Worm (Caenorhabditis elegans) whole organism, L1 larva: Measurements from ENCODE around the gene str-139.

Source experiments
- C04F5.9 ChIP-seq: sonication (generic microtip); optimal IDR thresholded peaks from 2 replicates; lab custom pipeline; 2016; ENCODE audit warnings: missing genetic modification characterization, missing compliant biosample characterization
- C16A3.4 ChIP-seq: fragments of 150-350 bp; optimal IDR thresholded peaks from 2 replicates; lab custom pipeline; 2014; ENCODE audit warnings: missing biosample characterization, missing genetic modification characterization
- Y116A8C.19 ChIP-seq: sonication (generic microtip); optimal IDR thresholded peaks from 2 replicates; lab custom pipeline; 2016; ENCODE audit warnings: missing compliant biosample characterization, missing genetic modification characterization, borderline replicate concordance
- aha-1 ChIP-seq: fragments of 150-350 bp; optimal IDR thresholded peaks from 2 replicates; lab custom pipeline; 2014; ENCODE audit warnings: missing biosample characterization, missing genetic modification characterization
- ama-1 ChIP-seq: fragments of 150-350 bp; optimal IDR thresholded peaks from 2 replicates; lab custom pipeline; 2014
- blmp-1 ChIP-seq: fragments of 150-350 bp; optimal IDR thresholded peaks from 2 replicates; lab custom pipeline; 2014; ENCODE audit warnings: missing biosample characterization, missing genetic modification characterization
- ceh-63 ChIP-seq: fragments of 200-800 bp; sonication (Bioruptor generic); optimal IDR thresholded peaks from 2 replicates; lab custom pipeline; 2018; ENCODE audit warnings: mild to moderate bottlenecking, missing genetic modification characterization, missing compliant biosample characterization
- ceh-8 ChIP-seq: fragments of 200-800 bp; sonication (Bioruptor generic); optimal IDR thresholded peaks from 2 replicates; lab custom pipeline; 2018; ENCODE audit warnings: mild to moderate bottlenecking, missing genetic modification characterization, moderate library complexity, missing compliant biosample characterization
- ceh-88 ChIP-seq: fragments of 200-800 bp; sonication (Bioruptor generic); IDR thresholded peaks from 2 replicates; pipeline ENCODE4 v1.3.6; 2022; ENCODE audit warnings: missing genetic modification characterization, missing compliant biosample characterization
- efl-1 ChIP-seq, 4 experiments: fragments of 150-350 bp; optimal IDR thresholded peaks in 3 of 4; peaks in 1 of 4; 1 replicate in 1 of 4; 2 replicates in 3 of 4; lab custom pipeline; 2014; ENCODE audit warnings: missing biosample characterization in 2 of 4, missing genetic modification characterization in 2 of 4, missing genetic modification reagents in 2 of 4
- egl-13 ChIP-seq: sonication (generic microtip); optimal IDR thresholded peaks from 2 replicates; lab custom pipeline; 2016; ENCODE audit warnings: missing genotype, missing genetic modification reagents, missing genetic modification characterization, missing compliant biosample characterization
- egl-27 ChIP-seq, 2 experiments: fragments of 150-350 bp in 1 of 2; sonication (generic microtip); optimal IDR thresholded peaks; 3 replicates each; lab custom pipeline; 2017 to 2018; ENCODE audit warnings: missing biosample characterization in 2 of 2, missing genetic modification characterization in 2 of 2, missing genetic modification reagents in 2 of 2
- elt-3 ChIP-seq, 6 experiments: fragments of 150-350 bp in 1 of 6; sonication (generic microtip); optimal IDR thresholded peaks; 2 replicates each; lab custom pipeline; 2017 to 2018; ENCODE audit warnings: missing biosample characterization in 6 of 6, missing genetic modification characterization in 6 of 6, inconsistent platforms in 1 of 6
- fkh-4 ChIP-seq: sonication (generic microtip); optimal IDR thresholded peaks from 2 replicates; lab custom pipeline; 2016; ENCODE audit warnings: missing compliant biosample characterization, missing genetic modification characterization, borderline replicate concordance
- fkh-8 ChIP-seq: sonication (generic microtip); optimal IDR thresholded peaks from 2 replicates; lab custom pipeline; 2016; ENCODE audit warnings: mild to moderate bottlenecking, missing genetic modification characterization, missing compliant biosample characterization
- grh-1 ChIP-seq: fragments of 200-800 bp; sonication (Bioruptor generic); IDR thresholded peaks from 2 replicates; pipeline ENCODE4 v1.3.6; 2022; ENCODE audit warnings: missing genetic modification reagents, missing genetic modification characterization, missing compliant biosample characterization
- hlh-4 ChIP-seq: sonication (generic microtip); optimal IDR thresholded peaks from 2 replicates; lab custom pipeline; 2016; ENCODE audit warnings: mild to moderate bottlenecking, missing genetic modification characterization, missing compliant biosample characterization
- isw-1 ChIP-seq: fragments of 200-800 bp; sonication (Bioruptor generic); IDR thresholded peaks from 2 replicates; pipeline ENCODE4 v1.3.6; 2022; ENCODE audit warnings: missing genetic modification characterization, missing compliant biosample characterization
- lin-14 ChIP-seq: fragments of 200-800 bp; sonication (Bioruptor generic); optimal IDR thresholded peaks from 2 replicates; lab custom pipeline; 2018; ENCODE audit warnings: mild to moderate bottlenecking, missing genetic modification characterization, moderate library complexity, missing compliant biosample characterization
- lin-35 ChIP-seq, 2 experiments: fragments of 150-350 bp; optimal IDR thresholded peaks; 2 replicates each; lab custom pipeline; 2014; ENCODE audit warnings: missing biosample characterization in 2 of 2, missing genetic modification characterization in 2 of 2, missing genetic modification reagents in 2 of 2
- lin-39 ChIP-seq: fragments of 150-350 bp; optimal IDR thresholded peaks from 2 replicates; lab custom pipeline; 2014; ENCODE audit warnings: missing biosample characterization, missing genetic modification reagents, missing genetic modification characterization
- lsy-2 ChIP-seq, 2 experiments: fragments of 150-350 bp; optimal IDR thresholded peaks; 2 replicates each; lab custom pipeline; 2014; ENCODE audit warnings: missing biosample characterization in 2 of 2, missing genetic modification characterization in 2 of 2
- mef-2 ChIP-seq: fragments of 150-350 bp; optimal IDR thresholded peaks from 2 replicates; lab custom pipeline; 2014; ENCODE audit warnings: missing biosample characterization, missing genetic modification characterization
- mep-1 ChIP-seq: fragments of 150-350 bp; optimal IDR thresholded peaks from 2 replicates; lab custom pipeline; 2014; ENCODE audit warnings: missing biosample characterization, missing genetic modification characterization
- nhr-11 ChIP-seq: fragments of 150-350 bp; optimal IDR thresholded peaks from 2 replicates; lab custom pipeline; 2014; ENCODE audit warnings: missing biosample characterization, missing genetic modification characterization
- nhr-12 ChIP-seq: sonication (generic microtip); optimal IDR thresholded peaks from 2 replicates; lab custom pipeline; 2017; ENCODE audit warnings: missing biosample characterization, missing genetic modification characterization
- nhr-19 ChIP-seq: fragments of 200-800 bp; sonication (Bioruptor generic); conservative IDR thresholded peaks from 2 replicates; pipeline ENCODE4 v1.3.6; 2022; ENCODE audit warnings: missing genetic modification characterization, missing compliant biosample characterization
- nhr-20 ChIP-seq: sonication (generic microtip); optimal IDR thresholded peaks from 2 replicates; lab custom pipeline; 2016; ENCODE audit warnings: mild to moderate bottlenecking, missing genetic modification characterization, missing compliant biosample characterization
- nhr-237 ChIP-seq: fragments of 150-350 bp; optimal IDR thresholded peaks from 2 replicates; lab custom pipeline; 2014; ENCODE audit warnings: missing biosample characterization, missing genetic modification characterization
- nhr-47 ChIP-seq: sonication (generic microtip); optimal IDR thresholded peaks from 2 replicates; lab custom pipeline; 2016; ENCODE audit warnings: mild to moderate bottlenecking, missing genetic modification characterization, moderate library complexity, missing compliant biosample characterization
- nhr-71 ChIP-seq: sonication (generic microtip); optimal IDR thresholded peaks from 2 replicates; lab custom pipeline; 2016; ENCODE audit warnings: mild to moderate bottlenecking, missing genetic modification characterization, moderate library complexity, missing compliant biosample characterization
- nhr-76 ChIP-seq: sonication (generic microtip); optimal IDR thresholded peaks from 2 replicates; lab custom pipeline; 2017; ENCODE audit warnings: missing biosample characterization, missing genetic modification characterization
- nhr-77 ChIP-seq: fragments of 150-350 bp; optimal IDR thresholded peaks from 2 replicates; lab custom pipeline; 2014; ENCODE audit warnings: missing biosample characterization, missing genetic modification characterization
- nhr-85 ChIP-seq: sonication (generic microtip); peaks from one replicate; lab custom pipeline; 2016; ENCODE audit warnings: missing genetic modification characterization, inconsistent platforms, missing compliant biosample characterization
- pqm-1 ChIP-seq: sonication (generic microtip); optimal IDR thresholded peaks from 3 replicates; lab custom pipeline; 2017; ENCODE audit warnings: missing biosample characterization, missing genetic modification characterization
- skn-1 ChIP-seq: fragments of 150-350 bp; optimal IDR thresholded peaks from 2 replicates; lab custom pipeline; 2014; ENCODE audit warnings: missing biosample characterization, missing genetic modification characterization
- snu-23 ChIP-seq: sonication (generic microtip); optimal IDR thresholded peaks from 2 replicates; lab custom pipeline; 2016; ENCODE audit warnings: missing genetic modification characterization, missing compliant biosample characterization
- tbx-2 ChIP-seq: sonication (generic microtip); optimal IDR thresholded peaks from 2 replicates; lab custom pipeline; 2016; ENCODE audit warnings: missing genetic modification characterization, missing compliant biosample characterization
- tlp-1 ChIP-seq: fragments of 150-350 bp; optimal IDR thresholded peaks from 2 replicates; lab custom pipeline; 2014; ENCODE audit warnings: missing biosample characterization, missing genetic modification characterization
- unc-130 ChIP-seq: fragments of 150-350 bp; optimal IDR thresholded peaks from 2 replicates; lab custom pipeline; 2017; ENCODE audit warnings: missing biosample characterization, missing genetic modification characterization, inconsistent platforms
- unc-98 ChIP-seq: fragments of 200-800 bp; sonication (Bioruptor generic); IDR thresholded peaks from 2 replicates; pipeline ENCODE4 v1.3.6; 2022; ENCODE audit warnings: missing genetic modification characterization, missing compliant biosample characterization
- xbp-1 ChIP-seq: sonication (generic microtip); optimal IDR thresholded peaks from 2 replicates; lab custom pipeline; 2016; ENCODE audit warnings: missing genetic modification characterization, missing compliant biosample characterization
- zag-1 ChIP-seq: fragments of 150-350 bp; optimal IDR thresholded peaks from 2 replicates; lab custom pipeline; 2014; ENCODE audit warnings: missing biosample characterization, missing genetic modification characterization
- ztf-4 ChIP-seq: fragments of 150-350 bp; optimal IDR thresholded peaks from 2 replicates; lab custom pipeline; 2014; ENCODE audit warnings: missing biosample characterization, missing genetic modification characterization

Gene str-139

DNA sequence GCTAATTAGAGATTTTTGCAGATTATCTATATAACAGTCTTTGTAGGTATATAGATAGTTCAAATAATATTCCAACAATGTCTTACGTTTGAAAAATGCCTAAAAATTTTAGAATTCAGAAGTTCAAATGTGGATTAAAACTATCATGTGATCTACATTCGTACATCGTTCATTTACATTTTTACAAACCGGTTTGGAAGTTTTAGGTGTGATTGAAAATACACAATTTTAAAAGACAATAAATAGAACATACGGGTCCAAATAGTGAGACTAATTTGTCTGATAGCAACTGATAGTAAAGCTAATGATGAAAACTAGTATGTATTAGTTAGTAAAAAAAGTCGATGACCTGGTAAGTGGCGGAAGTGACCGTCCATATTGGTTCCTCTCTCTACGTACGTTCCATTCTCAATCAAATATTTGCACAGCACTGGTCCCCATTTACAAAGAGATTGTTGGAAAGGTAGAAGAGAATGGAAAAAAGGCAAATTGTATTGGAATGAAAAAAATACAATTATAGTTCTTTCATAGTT lies 20.6 kb downstream of the str-139 start (continued):
- TF ChIP-seq nhr-85: peak; percentile 81
- no peak for TF ChIP-seq Y116A8C.19

- TF ChIP-seq tbx-2 (peak; percentile 30), nhr-85 (peak; percentile 84), nhr-19 (GFP tag; lab: Robert Waterston, UW) (peak; percentile 56), nhr-77 (tag; lab: Kevin White, UChicago) (no peak), ama-1 (peak; percentile 78), lin-35 (GFP tag; optimal IDR thresholded peaks at IDR 0.05; lab: Kevin White, UChicago) (peak in 1 of 2 experiments; percentile 10), nhr-20 (peak; percentile 66), snu-23 (GFP tag; lab: Kevin White, UChicago) (peak; percentile 46), mef-2 (no peak), mep-1 (tag; lab: Kevin White, UChicago) (peak; percentile 32), nhr-12 (tag; lab: Kevin White, UChicago) (no peak), ceh-63 (no peak), C16A3.4 (tag; lab: Kevin White, UChicago) (peak; percentile 4), zag-1 (tag; lab: Kevin White, UChicago) (no peak), elt-3 (tag; optimal IDR thresholded peaks at IDR 0.05; lab: Kevin White, UChicago) (peak; percentile 22 to 94 (median 76)), lin-14 (peak; percentile 61), unc-130 (peak; percentile 3), grh-1 (GFP tag; lab: Robert Waterston, UW) (no peak), unc-98 (GFP tag; lab: Robert Waterston, UW) (no peak), blmp-1 (tag; lab: Kevin White, UChicago) (peak; percentile 98), nhr-71 (tag; lab: Kevin White, UChicago) (peak; percentile 54)
Observed at ce11 chrV:8040247-8041084, 21.5 kb downstream of the str-139 start.

DNA sequence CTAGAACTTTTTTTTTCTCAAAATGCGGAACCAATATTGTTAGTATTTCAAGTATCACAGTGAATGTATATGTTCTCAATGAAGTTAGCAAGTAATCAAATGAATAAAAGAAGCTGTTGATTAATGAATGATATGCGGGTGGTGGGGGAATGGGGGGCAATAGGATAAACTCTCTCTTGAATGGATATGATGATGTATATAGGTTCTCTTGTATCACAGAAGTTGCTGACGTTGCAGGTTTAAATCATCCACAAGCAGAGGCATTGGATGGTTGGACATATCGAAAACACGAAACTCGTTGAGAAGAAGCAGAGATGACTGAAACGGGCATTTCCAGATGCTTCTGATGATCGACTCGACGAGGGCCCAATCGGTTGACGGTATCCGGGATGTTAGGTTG lies 22.4 kb downstream of the str-139 start:
- TF ChIP-seq egl-27 (tag; optimal IDR thresholded peaks at IDR 0.05; lab: Kevin White, UChicago): no peak
- no peak for TF ChIP-seq fkh-4 (tag; lab: Kevin White, UChicago)
- no peak for TF ChIP-seq aha-1 (tag; lab: Kevin White, UChicago)
- no peak for TF ChIP-seq elt-3 (tag; optimal IDR thresholded peaks at IDR 0.05; lab: Kevin White, UChicago)
- peak; percentile 6 for TF ChIP-seq nhr-85
- TF ChIP-seq fkh-8 (tag; lab: Kevin White, UChicago): no peak
- no peak for TF ChIP-seq egl-13 (tag; lab: Kevin White, UChicago)
- no peak for TF ChIP-seq efl-1 (optimal IDR thresholded peaks at IDR 0.05; lab: Kevin White, UChicago)
- TF ChIP-seq efl-1 (GFP tag; optimal IDR thresholded peaks at IDR 0.05 in 1 of 2; lab: Kevin White, UChicago): peak in 1 of 2 experiments; percentile 68
- no peak for TF ChIP-seq snu-23 (GFP tag; lab: Kevin White, UChicago)
- peak; percentile 8 for TF ChIP-seq lin-14
- no peak for TF ChIP-seq xbp-1 (tag; lab: Kevin White, UChicago)

DNA sequence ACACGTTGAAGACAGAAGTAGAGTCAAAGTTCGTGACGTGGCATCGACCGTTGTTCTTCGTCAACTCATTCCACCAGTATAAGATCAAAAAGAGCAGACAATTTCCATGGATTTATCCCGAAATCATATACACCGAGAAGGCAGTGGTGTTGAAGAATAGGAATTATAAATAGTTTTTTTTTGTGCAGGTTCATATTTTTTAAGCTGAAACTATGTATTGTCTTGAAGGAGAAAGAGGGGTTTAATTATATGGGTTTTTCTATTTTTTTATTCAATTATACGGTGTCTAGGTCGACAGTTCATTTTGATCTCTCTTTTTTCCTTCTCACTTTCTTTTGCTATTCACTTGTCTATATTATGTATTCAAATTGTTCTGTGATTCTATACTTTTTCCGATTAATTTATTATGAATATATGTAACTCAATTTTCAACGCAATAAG lies 22.9 kb downstream of the str-139 start:
- TF ChIP-seq hlh-4 (tag; lab: Kevin White, UChicago): no peak
- TF ChIP-seq nhr-237 (tag; lab: Kevin White, UChicago): no peak
- no peak for TF ChIP-seq nhr-76 (tag; lab: Kevin White, UChicago)
- TF ChIP-seq isw-1 (GFP tag; lab: Robert Waterston, UW): no peak
- TF ChIP-seq xbp-1 (tag; lab: Kevin White, UChicago): no peak
- peak; percentile 28 for TF ChIP-seq nhr-47 (tag; lab: Kevin White, UChicago)
- TF ChIP-seq snu-23 (GFP tag; lab: Kevin White, UChicago): peak; percentile 46
- TF ChIP-seq pqm-1 (tag; lab: Kevin White, UChicago): no peak
- TF ChIP-seq mef-2: no peak
- peak; percentile 27 for TF ChIP-seq blmp-1 (tag; lab: Kevin White, UChicago)
- peak; percentile 72 for TF ChIP-seq ztf-4 (tag; lab: Kevin White, UChicago)
- TF ChIP-seq ceh-88: no peak
- TF ChIP-seq lin-39 (tag; lab: Kevin White, UChicago): no peak
- no peak for TF ChIP-seq C04F5.9 (tag; lab: Kevin White, UChicago)
- TF ChIP-seq egl-27 (tag; optimal IDR thresholded peaks at IDR 0.05; lab: Kevin White, UChicago): no peak
- no peak for TF ChIP-seq ceh-63
- no peak for TF ChIP-seq fkh-8 (tag; lab: Kevin White, UChicago)
- no peak for TF ChIP-seq lin-14
- TF ChIP-seq lsy-2 (tag; optimal IDR thresholded peaks at IDR 0.05; lab: Kevin White, UChicago): peak; percentile 30 to 32
- no peak for TF ChIP-seq nhr-11 (tag; lab: Kevin White, UChicago)
- no peak for TF ChIP-seq zag-1 (tag; lab: Kevin White, UChicago)
- TF ChIP-seq skn-1 (tag; lab: Kevin White, UChicago): no peak
- no peak for TF ChIP-seq efl-1 (optimal IDR thresholded peaks at IDR 0.05; lab: Kevin White, UChicago)
- no peak for TF ChIP-seq efl-1 (GFP tag; optimal IDR thresholded peaks at IDR 0.05 in 1 of 2; lab: Kevin White, UChicago)
- no peak for TF ChIP-seq Y116A8C.19
- no peak for TF ChIP-seq unc-130
- no peak for TF ChIP-seq tlp-1 (tag; lab: Kevin White, UChicago)
- no peak for TF ChIP-seq ceh-8
